Fruit fly (Drosophila melanogaster): ENCODE measurements around the gene Dic61B.

Dic61B gene

dm6 chr3L:133806-134325 is 18.5 kb downstream of the Dic61B start:
- TF ChIP-seq CG17801 (GFP tag; optimal IDR thresholded peaks at IDR 0.05; ENCODE audit: partially characterized antibody): no peak

dm6 chr3L:133383-133782 is 19.0 kb downstream of the Dic61B start:
- no peak for TF ChIP-seq CG17801 (GFP tag; optimal IDR thresholded peaks at IDR 0.05; ENCODE audit: partially characterized antibody)

- no peak for TF ChIP-seq CG17801 (GFP tag; optimal IDR thresholded peaks at IDR 0.05; ENCODE audit: partially characterized antibody)
These were observed 20.2 kb downstream of the Dic61B start for dm6 chr3L:131998-132693.

dm6 chr3L:131151-131997 is 21.0 kb downstream of the Dic61B start:
- peak; percentile 44 for TF ChIP-seq CG17801 (GFP tag; optimal IDR thresholded peaks at IDR 0.05; ENCODE audit: partially characterized antibody)

dm6 chr3L:130798-131150 is 21.6 kb downstream of the Dic61B start:
- no peak for TF ChIP-seq CG17801 (GFP tag; optimal IDR thresholded peaks at IDR 0.05; ENCODE audit: partially characterized antibody)

dm6 chr3L:129311-129816 is 23.0 kb downstream of the Dic61B start, which contains the start of gene Pdk1:
TSS of gene Pdk1 (plus strand) at chr3L:129450.
- TF ChIP-seq CG17801 (GFP tag; optimal IDR thresholded peaks at IDR 0.05; ENCODE audit: partially characterized antibody): peak; percentile 59

dm6 chr3L:128295-129117 is 23.9 kb downstream of the Dic61B start:
- peak; percentile 53 for TF ChIP-seq CG17801 (GFP tag; optimal IDR thresholded peaks at IDR 0.05; ENCODE audit: partially characterized antibody)

dm6 chr3L:127450-127849 is 24.9 kb downstream of the Dic61B start:
- no peak for TF ChIP-seq CG17801 (GFP tag; optimal IDR thresholded peaks at IDR 0.05; ENCODE audit: partially characterized antibody)

dm6 chr3L:123784-124479 is 28.5 kb downstream of the Dic61B start:
- TF ChIP-seq CG17801 (GFP tag; optimal IDR thresholded peaks at IDR 0.05; ENCODE audit: partially characterized antibody): no peak

dm6 chr3L:119390-119789 is 33.0 kb downstream of the Dic61B start:
- TF ChIP-seq CG17801 (GFP tag; optimal IDR thresholded peaks at IDR 0.05; ENCODE audit: partially characterized antibody): no peak

dm6 chr3L:109936-110335 is 42.5 kb downstream of the Dic61B start:
- TF ChIP-seq CG17801 (GFP tag; optimal IDR thresholded peaks at IDR 0.05; ENCODE audit: partially characterized antibody): no peak

- TF ChIP-seq CG17801 (GFP tag; optimal IDR thresholded peaks at IDR 0.05; ENCODE audit: partially characterized antibody): no peak
These were observed 43.3 kb downstream of the Dic61B start for dm6 chr3L:109058-109457.

- peak; percentile 9 for TF ChIP-seq CG17801 (GFP tag; optimal IDR thresholded peaks at IDR 0.05; ENCODE audit: partially characterized antibody)
These were observed 48.3 kb downstream of the Dic61B start for dm6 chr3L:104076-104475.
